Fruit fly (Drosophila melanogaster) whole organism, embryonic: ENCODE results near the gene Ets97D.

Source experiments
- Adf1 ChIP-seq: fragments of 200-800 bp; sonication (Bioruptor generic); IDR thresholded peaks from 2 replicates; pipeline ENCODE4 v1.3.6; 2022; ENCODE audit warnings: missing biosample characterization, missing genetic modification characterization
- Awh ChIP-seq: fragments of 200-800 bp; sonication (Bioruptor generic); IDR thresholded peaks from 2 replicates; pipeline ENCODE4, ENCODE4 v1.3.6; 2022; ENCODE audit warnings: missing biosample characterization, missing genetic modification characterization
- Bdp1 ChIP-seq: fragments of 200-800 bp; sonication (Bioruptor generic); optimal IDR thresholded peaks from 3 replicates; lab custom pipeline; 2016; ENCODE audit warnings: missing biosample characterization, missing genetic modification characterization
- CG10543 ChIP-seq: fragments of 200-800 bp; sonication (Bioruptor generic); optimal IDR thresholded peaks from 3 replicates; lab custom pipeline; 2017; ENCODE audit warnings: missing biosample characterization, mild to moderate bottlenecking, missing genetic modification characterization, moderate library complexity
- CG11247 ChIP-seq: fragments of 200-800 bp; sonication (Bioruptor generic); IDR thresholded peaks from 2 replicates; pipeline ENCODE4 v1.3.6; 2022; ENCODE audit warnings: missing biosample characterization, missing genetic modification characterization
- CG12104 ChIP-seq: fragments of 200-800 bp; sonication (Bioruptor generic); optimal IDR thresholded peaks from 3 replicates; lab custom pipeline; 2016; ENCODE audit warnings: missing biosample characterization, missing genetic modification characterization
- CG12219 ChIP-seq: fragments of 200-800 bp; sonication (Bioruptor generic); optimal IDR thresholded peaks from 3 replicates; lab custom pipeline; 2018; ENCODE audit warnings: missing biosample characterization, mild to moderate bottlenecking, missing genetic modification characterization
- CG13296 ChIP-seq: fragments of 200-800 bp; sonication (Bioruptor generic); optimal IDR thresholded peaks from 3 replicates; lab custom pipeline; 2018; ENCODE audit warnings: missing biosample characterization, mild to moderate bottlenecking, missing genetic modification characterization
- CG15479 ChIP-seq: fragments of 200-800 bp; sonication (Bioruptor generic); optimal IDR thresholded peaks from 3 replicates; lab custom pipeline; 2019; ENCODE audit warnings: missing biosample characterization, mild to moderate bottlenecking, missing genetic modification characterization, moderate library complexity
- CG16815 ChIP-seq: fragments of 200-800 bp; sonication (Bioruptor generic); optimal IDR thresholded peaks from 3 replicates; lab custom pipeline; 2017; ENCODE audit warnings: missing biosample characterization, mild to moderate bottlenecking, missing genetic modification characterization
- CG2875 ChIP-seq: fragments of 200-800 bp; sonication (Bioruptor generic); optimal IDR thresholded peaks from 2 replicates; lab custom pipeline; 2017; ENCODE audit warnings: missing biosample characterization, mild to moderate bottlenecking, missing genetic modification characterization, missing genetic modification reagents
- CG3065 ChIP-seq: fragments of 200-800 bp; sonication (Bioruptor generic); optimal IDR thresholded peaks from 2 replicates; lab custom pipeline; 2016; ENCODE audit warnings: missing biosample characterization, missing genetic modification characterization
- CG3281 ChIP-seq: fragments of 200-800 bp; sonication (Bioruptor generic); optimal IDR thresholded peaks from 3 replicates; lab custom pipeline; 2017; ENCODE audit warnings: missing biosample characterization, mild to moderate bottlenecking, missing genetic modification characterization
- CG34422 ChIP-seq: fragments of 200-800 bp; sonication (Bioruptor generic); IDR thresholded peaks from 3 replicates; pipeline ENCODE4 v1.3.6; 2022; ENCODE audit warnings: missing biosample characterization, missing genetic modification characterization
- CG4282 ChIP-seq: fragments of 200-800 bp; sonication (Bioruptor generic); optimal IDR thresholded peaks from 2 replicates; lab custom pipeline; 2016; ENCODE audit warnings: missing biosample characterization, missing genetic modification characterization
- CG4360 ChIP-seq: fragments of 200-800 bp; sonication (Bioruptor generic); IDR thresholded peaks from 2 replicates; pipeline ENCODE4 v1.3.6; 2022; ENCODE audit warnings: missing biosample characterization, missing genetic modification characterization
- CG6175 ChIP-seq: fragments of 200-800 bp; sonication (Bioruptor generic); IDR thresholded peaks from 3 replicates; pipeline ENCODE4 v1.3.6; 2022; ENCODE audit warnings: missing biosample characterization, missing genetic modification characterization
- CG6272 ChIP-seq: fragments of 200-800 bp; sonication (Bioruptor generic); IDR thresholded peaks from 2 replicates; pipeline ENCODE4 v1.3.6; 2022; ENCODE audit warnings: missing biosample characterization, missing genetic modification characterization
- CG6654 ChIP-seq: fragments of 200-800 bp; sonication (Bioruptor generic); optimal IDR thresholded peaks from 2 replicates; lab custom pipeline; 2017; ENCODE audit warnings: missing biosample characterization, mild to moderate bottlenecking, missing genetic modification characterization
- CG7372 ChIP-seq: fragments of 200-800 bp; sonication (Bioruptor generic); IDR thresholded peaks from 2 replicates; pipeline ENCODE4 v1.3.6; 2022; ENCODE audit warnings: missing biosample characterization, missing genetic modification characterization
- Dek ChIP-seq: fragments of 200-800 bp; sonication (Bioruptor generic); optimal IDR thresholded peaks from 3 replicates; lab custom pipeline; 2019; ENCODE audit warnings: missing biosample characterization, mild to moderate bottlenecking, missing genetic modification characterization, moderate library complexity
- Dfd ChIP-seq, 2 experiments: fragments of >200 bp; optimal IDR thresholded peaks; 2 replicates each; lab custom pipeline; 2017; ENCODE audit warnings: missing biosample characterization in 2 of 2, missing genetic modification characterization in 2 of 2
- Dip3 ChIP-seq: fragments of 200-800 bp; sonication (Bioruptor generic); optimal IDR thresholded peaks from 3 replicates; lab custom pipeline; 2016; ENCODE audit warnings: missing biosample characterization, missing genetic modification characterization
- Gsc ChIP-seq: fragments of 200-800 bp; sonication (Bioruptor generic); IDR thresholded peaks from 2 replicates; pipeline ENCODE4 v1.3.6; 2022; ENCODE audit warnings: missing biosample characterization, missing genetic modification characterization
- HLHmδ ChIP-seq: fragments of 200-800 bp; sonication (Bioruptor generic); optimal IDR thresholded peaks from 2 replicates; lab custom pipeline; 2018; ENCODE audit warnings: missing biosample characterization, mild to moderate bottlenecking, missing genetic modification characterization, moderate library complexity
- HmgD ChIP-seq: fragments of 200-800 bp; sonication (Bioruptor generic); optimal IDR thresholded peaks from 3 replicates; lab custom pipeline; 2016; ENCODE audit warnings: missing biosample characterization, missing genetic modification characterization
- Hr3 ChIP-seq: fragments of 200-800 bp; sonication (Bioruptor generic); optimal IDR thresholded peaks from 3 replicates; lab custom pipeline; 2016; ENCODE audit warnings: missing biosample characterization, missing genetic modification characterization
- Poxn ChIP-seq: fragments of 200-800 bp; sonication (Bioruptor generic); IDR thresholded peaks from 2 replicates; pipeline ENCODE4 v1.3.6; 2022; ENCODE audit warnings: missing biosample characterization, missing genetic modification characterization
- Xrp1 ChIP-seq: fragments of 200-800 bp; sonication (Bioruptor generic); IDR thresholded peaks from 2 replicates; pipeline ENCODE4 v1.3.6; 2022; ENCODE audit warnings: missing biosample characterization, missing genetic modification characterization
- ash1 ChIP-seq: fragments of 200-800 bp; sonication (Bioruptor generic); optimal IDR thresholded peaks from 2 replicates; lab custom pipeline; 2018; ENCODE audit warnings: missing biosample characterization, mild to moderate bottlenecking, missing genetic modification characterization
- bowl ChIP-seq: fragments of 200-800 bp; sonication (Bioruptor generic); IDR thresholded peaks from 2 replicates; pipeline ENCODE4 v1.3.6; 2022; ENCODE audit warnings: missing biosample characterization, missing genetic modification characterization
- cato ChIP-seq: fragments of 200-800 bp; sonication (Bioruptor generic); optimal IDR thresholded peaks from 2 replicates; lab custom pipeline; 2016; ENCODE audit warnings: missing biosample characterization, missing genetic modification characterization, borderline replicate concordance
- caup ChIP-seq: fragments of 200-800 bp; sonication (Bioruptor generic); optimal IDR thresholded peaks from 3 replicates; lab custom pipeline; 2017; ENCODE audit warnings: missing biosample characterization, mild to moderate bottlenecking, missing genetic modification characterization, moderate library complexity; ENCODE audit not compliant: severe bottlenecking
- dan ChIP-seq: fragments of 200-800 bp; sonication (Bioruptor generic); IDR thresholded peaks from 2 replicates; pipeline ENCODE4 v1.3.6; 2022; ENCODE audit warnings: missing biosample characterization, missing genetic modification characterization
- emc ChIP-seq: fragments of 200-800 bp; sonication (Bioruptor generic); optimal IDR thresholded peaks from 2 replicates; lab custom pipeline; 2016; ENCODE audit warnings: missing biosample characterization, missing genetic modification characterization
- en ChIP-seq: fragments of 200-800 bp; sonication (Bioruptor generic); optimal IDR thresholded peaks from 2 replicates; lab custom pipeline; 2016; ENCODE audit warnings: missing biosample characterization, missing genetic modification characterization
- fd102C ChIP-seq: fragments of 200-800 bp; sonication (Bioruptor generic); optimal IDR thresholded peaks from 2 replicates; lab custom pipeline; 2018; ENCODE audit warnings: missing biosample characterization, mild to moderate bottlenecking, missing genetic modification characterization, moderate library complexity
- fd64A ChIP-seq: fragments of 200-800 bp; sonication (Bioruptor generic); optimal IDR thresholded peaks from 3 replicates; lab custom pipeline; 2018; ENCODE audit warnings: missing biosample characterization, mild to moderate bottlenecking, missing genetic modification characterization
- gcm ChIP-seq: fragments of 200-800 bp; sonication (Bioruptor generic); optimal IDR thresholded peaks from 2 replicates; lab custom pipeline; 2019; ENCODE audit warnings: missing biosample characterization, mild to moderate bottlenecking, missing genetic modification characterization, moderate library complexity
- gcm2 ChIP-seq: fragments of 200-800 bp; sonication (Bioruptor generic); optimal IDR thresholded peaks from 2 replicates; lab custom pipeline; 2016; ENCODE audit warnings: missing biosample characterization, missing genetic modification characterization
- luna ChIP-seq: fragments of 200-800 bp; sonication (Bioruptor generic); optimal IDR thresholded peaks from 2 replicates; lab custom pipeline; 2016; ENCODE audit warnings: missing biosample characterization, missing genetic modification characterization
- pan ChIP-seq, 4 experiments: fragments of >200 bp in 3 of 4; fragments of 200-800 bp in 1 of 4; sonication (Bioruptor generic) in 1 of 4; optimal IDR thresholded peaks in 3 of 4; IDR thresholded peaks in 1 of 4; 2 replicates each; pipeline versions ENCODE4 v1.3.6 to Lab custom; 2017 to 2022; ENCODE audit warnings: missing biosample characterization in 2 of 4, missing genetic modification characterization in 2 of 4, mixed read lengths in 1 of 4
- peb ChIP-seq: fragments of 200-800 bp; sonication (Bioruptor generic); IDR thresholded peaks from 2 replicates; pipeline ENCODE4 v1.3.6; 2022; ENCODE audit warnings: missing biosample characterization, missing genetic modification characterization
- pros ChIP-seq: fragments of 200-800 bp; sonication (Bioruptor generic); optimal IDR thresholded peaks from 3 replicates; lab custom pipeline; 2019; ENCODE audit warnings: missing biosample characterization, mild to moderate bottlenecking, missing genetic modification characterization, moderate library complexity
- repo ChIP-seq: fragments of 200-800 bp; sonication (Bioruptor generic); optimal IDR thresholded peaks from 2 replicates; lab custom pipeline; 2016; ENCODE audit warnings: missing biosample characterization, missing genetic modification characterization
- sens ChIP-seq: fragments of 200-800 bp; sonication (Bioruptor generic); peaks from one replicate; lab custom pipeline; 2016; ENCODE audit warnings: missing biosample characterization, missing genetic modification characterization
- seq ChIP-seq: fragments of 200-800 bp; sonication (Bioruptor generic); IDR thresholded peaks from 2 replicates; pipeline ENCODE4 v1.3.6; 2022; ENCODE audit warnings: missing biosample characterization, missing genetic modification characterization
- sima ChIP-seq: fragments of 200-800 bp; sonication (Bioruptor generic); optimal IDR thresholded peaks from 2 replicates; lab custom pipeline; 2016; ENCODE audit warnings: missing biosample characterization, missing genetic modification characterization
- unc-4 ChIP-seq: fragments of 200-800 bp; sonication (Bioruptor generic); IDR thresholded peaks from 2 replicates; pipeline ENCODE4 v1.3.6; 2022; ENCODE audit warnings: missing biosample characterization, missing genetic modification characterization; ENCODE audit not compliant: partially characterized antibody
- zfh1 ChIP-seq: fragments of 200-800 bp; sonication (Bioruptor generic); IDR thresholded peaks from 3 replicates; pipeline ENCODE4 v1.3.6; 2022; ENCODE audit warnings: missing biosample characterization, missing genetic modification characterization

Ets97D gene

DNA sequence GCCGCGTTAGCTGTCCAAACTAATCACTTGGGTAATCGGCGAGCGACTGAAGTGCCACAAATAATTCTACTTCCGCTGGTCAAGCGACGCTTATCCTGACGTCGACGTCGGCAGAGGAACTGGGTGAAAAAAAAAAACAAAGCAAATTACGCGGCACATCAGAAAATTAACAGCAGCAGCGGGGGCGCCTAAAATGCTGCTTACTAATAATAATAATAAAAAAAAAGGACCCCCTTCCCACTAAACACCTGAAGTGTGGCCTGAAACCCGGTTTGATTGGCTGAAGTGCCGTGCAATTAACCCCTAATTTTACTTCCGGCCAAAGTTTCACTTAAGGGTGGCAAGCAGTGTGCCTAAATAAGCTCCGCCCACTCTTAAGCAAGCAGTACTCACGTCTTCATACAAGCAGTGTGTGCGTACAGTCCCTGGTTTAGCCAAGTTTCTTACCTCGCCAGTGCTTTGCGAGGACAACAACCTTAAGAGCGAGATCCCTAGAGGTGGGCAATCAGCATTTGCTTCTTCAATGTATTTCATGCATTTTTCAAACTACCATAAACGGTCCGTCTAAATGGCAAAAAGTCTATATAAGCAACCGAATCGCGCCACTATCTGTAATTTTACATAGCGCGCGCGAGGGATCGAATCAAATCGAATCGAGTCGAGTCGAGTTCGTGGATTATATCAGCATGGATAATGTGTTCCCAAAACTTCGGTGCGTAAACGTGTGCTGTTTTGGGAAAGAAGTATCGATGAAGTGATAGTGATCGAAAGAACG lies 31.4 kb downstream of the Ets97D start, which contains the start of the genes ro and T48 (continued):
- TF ChIP-seq bowl (GFP tag; lab: Robert Waterston, UW) (no peak), CG6175 (GFP tag; lab: Robert Waterston, UW) (no peak), CG3281 (GFP tag; lab: Kevin White, UChicago) (no peak), en (no peak), sens (peak; percentile 87), CG11247 (GFP tag; lab: Robert Waterston, UW) (peak; percentile 53; the same call in 1 of the 2 replicates), CG12104 (peak; percentile 0), cato (GFP tag; lab: Kevin White, UChicago) (no peak), peb (no peak), emc (no peak), CG15479 (GFP tag; lab: Kevin White, UChicago) (peak; percentile 69), ash1 (GFP tag; lab: Kevin White, UChicago) (peak; percentile 39), pan (optimal IDR thresholded peaks at IDR 0.05; lab: Kevin White, UChicago) (no peak), pan (GFP tag; optimal IDR thresholded peaks at IDR 0.05 in 1 of 2, IDR thresholded peaks at IDR 0.05 in 1 of 2) (peak in 1 of 2 experiments; percentile 14), pros (GFP tag; lab: Kevin White, UChicago) (no peak), luna (GFP tag; lab: Kevin White, UChicago) (peak; percentile 56), CG12219 (no peak), CG13296 (no peak), Dek (tag; lab: Kevin White, UChicago) (peak; percentile 82), Xrp1 (GFP tag; lab: Robert Waterston, UW) (0 out of 2 replicates have a peak, but pooled peaks have one; percentile 12), Poxn (no peak)

- TF ChIP-seq sima (GFP tag; lab: Kevin White, UChicago) (no peak), Awh (0 out of 2 replicates have a peak, but pooled peaks have one; percentile 46), unc-4 (GFP tag; lab: Robert Waterston, UW) (no peak; the same call in 1 of the 2 replicates), CG4360 (peak; percentile 62; the same call in 1 of the 2 replicates), repo (no peak), dan (GFP tag; lab: Robert Waterston, UW) (no peak), fd64A (GFP tag; lab: Kevin White, UChicago) (no peak), CG3065 (peak; percentile 80), CG7372 (no peak), fd102C (no peak), CG16815 (GFP tag; lab: Kevin White, UChicago) (no peak), Dip3 (no peak), seq (GFP tag; lab: Robert Waterston, UW) (no peak), CG6175 (GFP tag; lab: Robert Waterston, UW) (no peak), HmgD (GFP tag; lab: Kevin White, UChicago) (no peak), Gsc (GFP tag; lab: Robert Waterston, UW) (no peak), CG6272 (GFP tag; lab: Robert Waterston, UW) (no peak), gcm (GFP tag; lab: Kevin White, UChicago) (no peak), Dfd (GFP tag; optimal IDR thresholded peaks at IDR 0.05; lab: Kevin White, UChicago) (no peak), CG2875 (GFP tag; lab: Kevin White, UChicago) (no peak), CG10543 (GFP tag; lab: Kevin White, UChicago) (no peak), CG4282 (GFP tag; lab: Kevin White, UChicago) (no peak), CG6654 (GFP tag; lab: Kevin White, UChicago) (no peak), Hr3 (GFP tag; lab: Kevin White, UChicago) (no peak), zfh1 (GFP tag; lab: Robert Waterston, UW) (0 out of 3 replicates have a peak, but pooled peaks have one; percentile 11), CG34422 (GFP tag; lab: Robert Waterston, UW) (no peak), HLHmδ (GFP tag; lab: Kevin White, UChicago) (no peak), Bdp1 (GFP tag; lab: Kevin White, UChicago) (no peak), gcm2 (GFP tag; lab: Kevin White, UChicago) (no peak), Adf1 (GFP tag; lab: Robert Waterston, UW) (peak; percentile 62; the same call in 1 of the 2 replicates), caup (GFP tag; lab: Kevin White, UChicago) (no peak)
These were observed 35.8 kb downstream of the Ets97D start for dm6 chr3R:26876851-26877250.
